Worm (Caenorhabditis elegans) whole organism, dauer: Measurements from ENCODE around the gene zig-3.

Source experiments
- unc-62 ChIP-seq: sonication (generic microtip); optimal IDR thresholded peaks from 2 replicates; lab custom pipeline; 2017; ENCODE audit warnings: missing biosample characterization, missing genetic modification reagents, missing genetic modification characterization

The zig-3 gene

DNA sequence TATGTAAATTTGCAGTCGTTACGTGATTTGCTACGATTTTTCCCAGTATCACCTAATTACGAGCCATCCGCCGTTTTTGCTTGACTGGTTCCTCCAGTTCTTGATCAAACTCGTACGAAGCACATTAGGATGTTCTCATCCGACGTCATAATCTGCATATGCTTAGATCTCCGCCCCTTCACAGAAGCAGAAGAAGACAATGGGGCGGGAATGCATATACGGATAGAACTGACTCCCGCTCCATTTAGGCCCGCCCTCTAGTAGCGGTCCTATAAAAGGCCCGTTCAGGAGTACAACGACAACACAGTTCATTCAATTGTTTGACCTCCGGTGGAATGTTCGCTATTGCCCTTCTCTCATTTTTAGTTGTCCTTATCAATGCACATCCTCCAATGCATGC is 5.4 kb upstream of the zig-3 start, which contains the start of gene zig-4:
TSS of gene zig-4 (plus strand) at position 301 of the 400 bp plus-strand sequence.
- no peak for TF ChIP-seq unc-62 (GFP tag; lab: Kevin White, UChicago)

DNA sequence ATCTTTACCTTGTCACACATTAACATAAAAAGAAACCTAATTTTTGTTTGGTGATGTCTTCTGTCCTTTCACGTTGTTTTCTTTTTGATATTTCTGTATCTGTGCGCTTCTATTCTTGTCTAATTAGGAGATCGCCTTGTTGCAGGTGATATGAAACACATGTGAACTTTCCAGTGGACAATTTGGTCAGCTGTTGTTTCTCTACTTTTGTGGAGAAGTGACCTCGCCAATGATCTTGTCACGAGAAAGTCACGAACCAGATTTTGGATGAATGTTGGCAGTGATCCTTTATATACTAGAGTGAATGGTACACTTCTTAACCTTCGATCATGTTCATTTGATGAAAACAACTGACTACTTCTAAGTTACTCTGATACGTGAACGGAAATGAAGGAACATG is 1.9 kb downstream of the zig-3 start:
- no peak for TF ChIP-seq unc-62 (GFP tag; lab: Kevin White, UChicago)

DNA sequence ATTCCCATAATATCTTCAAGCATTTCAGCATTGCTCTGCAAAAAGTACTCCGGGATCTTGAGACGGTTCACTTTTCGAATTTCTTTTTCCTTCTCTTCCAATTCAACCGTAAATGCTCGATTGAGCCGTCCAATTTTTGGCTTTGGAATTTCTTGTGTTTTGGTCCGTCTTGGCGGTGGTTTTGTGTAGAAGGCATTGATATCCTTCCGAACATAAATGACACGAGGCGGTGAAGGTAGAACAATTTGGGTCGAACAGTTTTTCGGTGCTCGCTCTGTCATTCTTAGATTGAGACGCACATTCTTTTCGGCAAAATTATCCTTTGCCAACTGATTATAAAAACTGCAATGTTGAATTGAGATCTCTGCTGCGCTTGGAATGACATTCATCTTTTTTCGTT is 12.1 kb downstream of the zig-3 start:
- TF ChIP-seq unc-62 (GFP tag; lab: Kevin White, UChicago), result no peak

DNA sequence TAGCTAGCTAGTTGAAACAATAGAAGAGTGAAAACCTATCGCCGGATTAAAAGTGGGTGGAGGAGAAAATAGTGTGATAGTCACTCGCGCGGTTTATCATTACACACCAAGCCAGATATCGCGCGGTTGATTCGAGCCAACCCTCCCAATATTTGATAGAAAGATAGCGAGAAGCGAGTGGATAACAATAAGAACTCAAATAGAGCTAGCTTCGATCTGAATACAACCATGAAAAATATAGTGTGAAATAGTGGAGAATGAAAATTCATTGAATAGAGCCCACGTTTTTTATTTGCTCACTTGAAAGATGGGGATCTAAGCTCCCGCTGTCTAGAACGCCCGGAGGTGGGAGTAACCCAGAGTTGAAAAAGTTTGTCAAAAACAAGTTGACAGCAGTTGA is 14.4 kb downstream of the zig-3 start, which contains the start of gene tnt-3:
TSS of gene tnt-3 (minus strand) at position 101 of the 400 bp plus-strand sequence.
- no peak for TF ChIP-seq unc-62 (GFP tag; lab: Kevin White, UChicago)

DNA sequence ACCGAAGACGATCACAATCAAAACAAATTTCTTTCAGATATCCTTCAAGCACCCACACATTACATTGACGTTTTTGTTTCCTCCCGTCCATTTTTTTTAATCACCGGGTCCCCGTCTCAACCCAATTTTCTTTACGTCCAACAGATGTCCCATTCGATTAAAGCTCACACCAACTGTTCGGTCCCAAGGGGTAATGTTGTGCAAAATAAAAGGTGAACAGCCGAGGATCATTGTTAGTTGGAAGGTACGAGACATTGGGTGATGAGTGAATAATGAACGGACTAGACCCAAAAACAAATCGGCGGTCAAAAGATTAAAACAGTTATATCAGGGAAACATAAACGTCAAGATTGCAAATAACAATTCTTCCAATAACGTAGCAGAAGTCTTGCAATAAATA is 14.9 kb downstream of the zig-3 start:
- TF ChIP-seq unc-62 (GFP tag; lab: Kevin White, UChicago), result no peak

DNA sequence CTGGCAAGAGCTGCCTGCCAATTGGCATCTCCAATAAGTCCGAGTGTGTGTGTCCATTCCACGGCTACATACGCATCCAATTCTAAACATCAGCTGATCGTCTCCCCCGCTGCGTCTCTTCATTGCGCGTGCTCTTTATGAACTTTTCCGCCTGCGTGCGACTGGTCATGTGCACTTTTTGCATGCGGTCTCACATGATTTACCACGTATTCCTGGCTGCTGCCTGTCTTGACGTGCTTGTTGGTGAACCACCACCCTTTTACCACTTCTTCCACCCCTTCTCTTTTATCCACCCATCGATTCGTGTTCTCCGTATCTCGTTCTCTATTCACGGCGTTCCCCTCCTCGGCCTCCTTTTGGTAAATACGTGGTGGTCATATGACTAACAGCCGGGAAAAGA is 21.0 kb downstream of the zig-3 start:
- no peak for TF ChIP-seq unc-62 (GFP tag; lab: Kevin White, UChicago)

DNA sequence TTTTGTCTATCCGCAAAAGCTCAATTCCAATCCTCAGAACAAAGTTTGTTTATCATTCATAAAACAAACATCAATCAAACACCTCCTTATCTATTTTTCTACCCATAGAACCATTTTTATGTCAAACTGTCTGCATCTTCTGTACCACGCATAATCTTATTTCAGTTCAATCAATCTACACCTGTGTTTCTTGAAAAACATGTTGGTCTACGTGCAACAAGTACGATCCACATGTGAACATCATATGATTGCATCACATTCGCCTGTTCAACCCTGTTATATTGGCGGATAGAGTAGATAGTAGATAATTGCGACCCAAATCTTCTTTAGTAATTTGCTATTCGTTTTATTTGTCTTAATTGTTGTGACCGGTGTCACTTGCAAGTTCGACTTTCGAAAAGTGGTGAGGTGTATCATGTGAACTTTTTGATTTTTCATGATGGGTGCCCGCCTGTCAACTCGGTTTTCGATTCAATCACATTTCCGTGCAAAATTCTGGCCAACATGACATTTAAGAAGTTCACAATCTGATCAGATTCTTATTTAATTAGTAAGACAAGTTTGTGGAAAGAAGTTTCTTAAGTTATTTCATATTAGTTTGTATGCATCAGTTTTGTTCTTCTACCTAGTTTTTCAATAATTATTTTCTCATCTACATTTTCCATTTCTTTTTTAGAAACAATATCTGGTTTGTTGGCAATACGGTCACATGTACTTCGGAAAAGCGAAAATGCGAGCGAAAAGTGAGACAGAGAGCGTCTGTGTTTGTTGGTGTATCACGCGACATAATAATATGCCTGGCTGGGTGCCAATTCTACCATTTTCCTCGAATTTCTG is 21.9 kb downstream of the zig-3 start:
- TF ChIP-seq unc-62 (GFP tag; lab: Kevin White, UChicago), result no peak

DNA sequence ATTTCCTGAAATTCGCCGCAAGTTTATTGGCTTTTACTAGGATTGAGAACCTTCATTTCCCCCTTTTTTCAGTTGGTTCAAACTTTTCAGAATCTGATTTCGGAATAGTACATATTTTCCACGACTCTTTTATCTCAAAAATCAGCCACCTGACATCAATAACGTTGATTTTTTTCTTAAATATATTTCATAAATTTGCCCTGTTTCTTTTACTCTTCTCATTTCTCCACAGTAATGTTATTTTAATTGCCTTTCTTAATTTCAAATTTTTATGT is 22.4 kb downstream of the zig-3 start:
- no peak for TF ChIP-seq unc-62 (GFP tag; lab: Kevin White, UChicago)

DNA sequence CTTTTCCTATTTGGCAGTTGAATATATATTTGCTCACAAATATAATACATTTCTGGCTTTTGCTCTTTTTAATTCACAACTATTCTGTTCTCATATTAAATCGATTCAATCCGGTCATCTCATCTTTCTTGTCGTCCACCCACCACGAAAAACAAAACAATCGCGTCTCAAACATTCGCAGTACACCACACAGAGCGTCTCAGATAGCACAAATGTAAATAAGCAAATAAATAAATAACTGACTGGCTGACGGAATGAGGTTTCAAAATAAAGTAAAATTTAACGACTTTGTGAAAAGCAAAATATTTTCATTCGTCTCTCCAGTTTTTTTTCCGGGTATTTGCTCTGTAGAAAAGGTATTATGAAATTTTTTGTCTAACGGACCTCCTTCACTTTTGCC is 23.1 kb downstream of the zig-3 start:
- TF ChIP-seq unc-62 (GFP tag; lab: Kevin White, UChicago), result no peak

DNA sequence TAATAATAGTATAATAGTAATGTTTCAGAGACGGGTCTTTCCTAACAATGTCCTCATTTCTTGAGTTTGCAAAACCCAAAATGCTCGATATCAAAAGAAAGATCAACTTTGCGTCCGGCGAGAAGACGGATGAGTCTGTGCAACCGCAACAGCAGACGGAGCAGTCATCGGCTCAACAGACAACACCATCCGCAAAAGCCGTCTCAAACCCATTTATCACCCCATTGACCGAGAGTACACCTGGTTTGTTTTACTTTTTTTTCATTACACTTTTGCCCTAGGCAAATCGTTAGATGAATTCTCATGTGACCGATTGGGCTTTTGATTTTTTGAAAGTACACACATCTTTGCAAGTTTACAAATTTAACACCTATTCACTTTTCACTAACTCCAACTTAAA is 23.8 kb downstream of the zig-3 start, which contains the start of gene dct-1:
TSS of gene dct-1 (plus strand) at position 27 of the 400 bp plus-strand sequence.
- no peak for TF ChIP-seq unc-62 (GFP tag; lab: Kevin White, UChicago)

DNA sequence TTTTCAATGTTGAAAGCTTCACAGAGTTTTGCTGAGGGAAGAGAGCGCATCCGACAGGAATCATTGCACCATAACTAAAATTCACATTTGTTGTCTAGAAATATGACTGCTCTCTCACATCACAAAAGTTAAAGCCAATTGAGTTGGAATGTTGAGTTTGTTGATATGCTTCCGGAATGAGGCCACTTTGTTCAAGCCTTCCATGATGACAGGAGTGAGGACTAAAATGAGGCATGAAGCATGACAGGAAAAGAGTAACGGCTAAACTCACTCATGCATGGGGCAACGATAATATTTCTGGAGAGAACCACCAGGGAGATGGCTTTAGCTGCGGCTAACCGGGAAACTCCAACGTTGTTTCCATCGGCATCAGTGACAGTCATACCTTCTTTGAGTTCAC is 25.9 kb downstream of the zig-3 start:
- no peak for TF ChIP-seq unc-62 (GFP tag; lab: Kevin White, UChicago)

DNA sequence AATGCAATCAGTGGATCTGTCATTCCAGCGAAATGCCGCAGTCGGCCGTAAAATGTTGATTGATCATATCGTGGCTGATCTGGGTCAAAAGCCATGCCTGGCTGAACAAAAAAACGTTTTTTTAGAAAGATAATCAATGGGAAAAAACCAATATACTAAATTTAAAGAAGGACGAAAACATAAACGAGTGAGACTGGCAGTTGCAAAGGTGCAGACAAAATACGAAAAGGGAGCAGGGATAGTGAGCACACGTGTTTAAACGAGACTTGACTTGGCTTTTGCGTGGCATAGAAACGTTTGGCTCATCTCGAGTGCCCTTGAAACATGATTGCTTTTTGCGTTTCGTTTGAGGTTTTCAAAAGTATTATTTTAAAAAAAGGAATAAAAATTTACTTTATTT is 27.7 kb downstream of the zig-3 start, which contains the start of gene sfxn-2:
TSS of gene sfxn-2 (minus strand) at position 101 of the 400 bp plus-strand sequence.
- TF ChIP-seq unc-62 (GFP tag; lab: Kevin White, UChicago), result no peak

DNA sequence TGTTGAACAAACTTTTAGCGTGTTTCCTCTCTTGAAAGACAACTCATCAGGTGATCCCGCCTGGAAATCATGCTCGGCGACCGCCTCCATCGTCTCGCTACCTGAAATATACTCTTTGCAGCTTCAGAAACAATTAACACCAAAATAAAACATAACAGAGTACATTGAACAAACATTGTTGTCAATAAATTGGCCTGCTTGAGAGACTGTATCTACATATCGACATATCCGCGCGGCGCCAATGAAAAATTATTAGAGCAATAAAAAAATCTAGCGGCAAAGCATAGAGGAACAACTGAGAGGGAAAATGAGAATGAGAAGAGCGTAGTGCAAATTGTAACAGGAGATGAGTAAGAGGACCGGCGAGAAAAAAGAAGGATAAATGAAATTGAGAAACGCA is 31.1 kb downstream of the zig-3 start, which contains the start of gene sem-5:
TSS of gene sem-5 (minus strand) at position 101 of the 400 bp plus-strand sequence.
- no peak for TF ChIP-seq unc-62 (GFP tag; lab: Kevin White, UChicago)

DNA sequence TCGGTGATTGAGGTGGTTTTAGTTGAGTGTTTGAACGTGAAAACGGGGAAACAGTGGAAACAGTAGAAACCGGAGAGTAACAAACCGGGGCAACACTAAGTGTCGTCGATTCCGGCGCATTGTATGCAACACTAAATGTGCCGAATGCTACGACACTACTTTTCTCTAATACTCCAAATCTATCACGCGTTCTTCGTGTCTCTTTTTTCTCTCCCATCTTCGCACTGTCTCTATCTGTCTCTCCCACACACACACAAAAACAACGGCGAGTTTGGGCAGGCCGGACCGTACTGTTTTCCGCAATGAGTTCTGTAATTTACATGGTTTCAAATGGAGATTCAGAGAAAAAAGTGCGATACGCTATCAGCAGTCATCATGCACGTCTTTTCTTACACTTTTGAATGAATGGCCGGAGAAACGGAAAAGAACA is 31.5 kb downstream of the zig-3 start:
- no peak for TF ChIP-seq unc-62 (GFP tag; lab: Kevin White, UChicago)

DNA sequence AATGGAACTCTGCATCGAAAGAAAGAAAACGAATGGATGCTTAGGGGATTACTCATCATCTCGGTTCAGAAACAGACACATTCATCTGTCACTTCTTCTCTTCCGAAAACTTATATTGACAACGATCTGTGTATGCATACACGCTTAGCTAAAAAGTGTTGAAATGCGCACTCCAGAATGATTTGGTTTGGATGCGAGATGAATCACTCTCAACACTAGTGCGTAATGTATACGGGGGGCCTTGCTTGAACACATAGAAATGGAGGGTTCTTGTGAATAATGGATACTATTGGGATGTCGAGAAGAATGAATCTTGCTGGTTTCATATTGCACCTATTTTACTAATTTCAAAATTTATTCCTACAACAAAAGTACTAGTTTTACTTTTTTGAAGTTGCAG is 33.5 kb downstream of the zig-3 start:
- no peak for TF ChIP-seq unc-62 (GFP tag; lab: Kevin White, UChicago)

DNA sequence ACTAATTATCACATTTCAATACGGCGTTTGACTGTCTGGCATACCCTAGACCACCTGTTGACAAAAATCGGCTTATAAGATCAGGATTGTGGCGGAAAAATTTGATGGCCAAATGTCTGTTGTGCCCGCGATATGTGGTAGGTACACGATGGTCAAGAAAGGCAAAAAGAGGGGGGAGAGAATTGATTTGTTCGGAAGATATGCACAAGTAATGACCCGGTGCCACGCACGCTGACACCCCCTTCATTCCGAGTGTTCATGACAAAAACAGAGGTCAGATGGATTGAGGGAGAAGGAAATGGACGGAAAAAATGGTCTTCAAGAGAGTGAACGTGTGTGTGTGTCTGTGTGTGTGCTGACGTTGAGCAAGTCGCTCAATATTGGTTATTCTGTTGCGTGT is 34.9 kb downstream of the zig-3 start:
- TF ChIP-seq unc-62 (GFP tag; lab: Kevin White, UChicago), result no peak

DNA sequence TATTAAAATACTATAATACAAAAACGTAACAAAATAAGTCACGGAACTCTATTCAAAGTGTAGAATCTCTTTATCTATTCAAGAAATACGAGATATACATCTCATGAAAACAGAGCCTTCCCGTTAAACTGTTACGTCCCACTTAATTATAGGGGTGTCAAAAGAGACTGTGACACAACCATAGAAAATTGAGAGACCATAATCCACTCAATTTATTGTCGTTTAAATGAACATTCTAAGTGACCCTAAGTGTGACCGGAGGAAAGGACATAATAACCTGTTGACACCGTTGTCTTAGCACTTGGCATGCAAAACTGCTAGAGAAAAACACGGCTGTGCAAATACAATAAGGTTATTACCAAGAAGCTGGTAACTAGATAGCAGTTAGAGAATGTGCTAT is 38.0 kb downstream of the zig-3 start:
- TF ChIP-seq unc-62 (GFP tag; lab: Kevin White, UChicago), result no peak
